Worm (Caenorhabditis elegans) whole organism, young adult: ENCODE measurements around the gene C15H11.11.

Experiments used
- B0035.1 ChIP-seq: sonication (generic microtip); optimal IDR thresholded peaks from 2 replicates; lab custom pipeline; 2016; ENCODE audit warnings: missing genetic modification characterization, mild to moderate bottlenecking, missing compliant biosample characterization, missing genotype, missing genetic modification reagents
- B0261.1 ChIP-seq: sonication (generic microtip); optimal IDR thresholded peaks from 2 replicates; lab custom pipeline; 2016; ENCODE audit warnings: mild to moderate bottlenecking, missing genetic modification characterization, moderate library complexity, missing compliant biosample characterization
- B0336.3 ChIP-seq: fragments of 200-800 bp; sonication (Bioruptor generic); IDR thresholded peaks from 2 replicates; pipeline ENCODE4 v1.3.6; 2022; ENCODE audit warnings: missing genetic modification characterization, missing compliant biosample characterization
- C06A6.2 ChIP-seq: fragments of 200-800 bp; sonication (Bioruptor generic); conservative IDR thresholded peaks from 2 replicates; pipeline ENCODE4 v1.3.6; 2022; ENCODE audit warnings: missing genetic modification characterization, missing compliant biosample characterization
- F49E8.2 ChIP-seq: sonication (generic microtip); optimal IDR thresholded peaks from 3 replicates; lab custom pipeline; 2017; ENCODE audit warnings: missing genetic modification characterization, mild to moderate bottlenecking, missing compliant biosample characterization, antibody characterized with exemption, moderate library complexity; ENCODE audit not compliant: insufficient read depth
- K12H6.12 ChIP-seq: fragments of 200-800 bp; sonication (Bioruptor generic); optimal IDR thresholded peaks from 2 replicates; lab custom pipeline; 2018; ENCODE audit warnings: mild to moderate bottlenecking, missing genetic modification characterization, missing compliant biosample characterization
- T07F8.4 ChIP-seq: sonication (generic microtip); optimal IDR thresholded peaks from 2 replicates; lab custom pipeline; 2016; ENCODE audit warnings: mild to moderate bottlenecking, missing genetic modification characterization, moderate library complexity, missing compliant biosample characterization
- Y53F4B.3 ChIP-seq: fragments of 200-800 bp; sonication (Bioruptor generic); IDR thresholded peaks from 2 replicates; pipeline ENCODE4 v1.3.6; 2022; ENCODE audit warnings: missing genetic modification reagents, missing genetic modification characterization, missing compliant biosample characterization
- Y53G8AR.9 ChIP-seq: fragments of 200-800 bp; sonication (Bioruptor generic); conservative IDR thresholded peaks from 2 replicates; pipeline ENCODE4 v1.3.6; 2022; ENCODE audit warnings: missing genetic modification reagents, missing genetic modification characterization, missing compliant biosample characterization
- aptf-2 ChIP-seq: fragments of 200-800 bp; sonication (Bioruptor generic); conservative IDR thresholded peaks from 2 replicates; pipeline ENCODE4 v1.3.6; 2022; ENCODE audit warnings: missing genetic modification reagents, missing genetic modification characterization, missing compliant biosample characterization
- attf-5 ChIP-seq: fragments of 200-800 bp; sonication (Bioruptor generic); optimal IDR thresholded peaks from 2 replicates; lab custom pipeline; 2018; ENCODE audit warnings: mild to moderate bottlenecking, missing genetic modification characterization, missing compliant biosample characterization
- ccch-3 ChIP-seq: fragments of 200-800 bp; sonication (Bioruptor generic); optimal IDR thresholded peaks from 2 replicates; lab custom pipeline; 2018; ENCODE audit warnings: mild to moderate bottlenecking, missing genetic modification characterization, missing compliant biosample characterization
- ceh-100 ChIP-seq: fragments of 200-800 bp; sonication (Bioruptor generic); IDR thresholded peaks from 2 replicates; pipeline ENCODE4 v1.3.6; 2022; ENCODE audit warnings: missing genetic modification reagents, missing genetic modification characterization, missing compliant biosample characterization
- dpl-1 ChIP-seq: fragments of 150-350 bp; optimal IDR thresholded peaks from 2 replicates; lab custom pipeline; 2014; ENCODE audit warnings: missing biosample characterization, missing genetic modification reagents, missing genetic modification characterization
- ekl-4 ChIP-seq: fragments of 200-800 bp; sonication (Bioruptor generic); IDR thresholded peaks from 2 replicates; pipeline ENCODE4 v1.3.6; 2022; ENCODE audit warnings: missing genetic modification reagents, missing genetic modification characterization, missing compliant biosample characterization
- fkh-3 ChIP-seq: sonication (generic microtip); optimal IDR thresholded peaks from 2 replicates; lab custom pipeline; 2016; ENCODE audit warnings: mild to moderate bottlenecking, missing genetic modification characterization, missing compliant biosample characterization
- hlh-12 ChIP-seq: sonication (generic microtip); optimal IDR thresholded peaks from 2 replicates; lab custom pipeline; 2016; ENCODE audit warnings: missing genetic modification characterization, missing compliant biosample characterization
- hmg-1.2 ChIP-seq: fragments of 200-800 bp; sonication (Bioruptor generic); IDR thresholded peaks from 2 replicates; pipeline ENCODE4 v1.3.6; 2022; ENCODE audit warnings: missing genetic modification reagents, missing genetic modification characterization, missing compliant biosample characterization
- hrde-1 ChIP-seq: sonication (generic microtip); optimal IDR thresholded peaks from 2 replicates; lab custom pipeline; 2016; ENCODE audit warnings: missing genetic modification characterization, mild to moderate bottlenecking, missing compliant biosample characterization, moderate library complexity, missing genotype, missing genetic modification reagents, borderline replicate concordance
- let-526 ChIP-seq: fragments of 200-800 bp; sonication (Bioruptor generic); IDR thresholded peaks from 2 replicates; pipeline ENCODE4 v1.3.6; 2022; ENCODE audit warnings: missing genetic modification reagents, missing genetic modification characterization, missing compliant biosample characterization
- let-607 ChIP-seq, 2 experiments: fragments of 200-800 bp in 1 of 2; sonication (Bioruptor generic) in 1 of 2; sonication (generic microtip) in 1 of 2; optimal IDR thresholded peaks; 2 replicates each; lab custom pipeline; 2016 to 2018; ENCODE audit warnings: mild to moderate bottlenecking in 2 of 2, missing compliant biosample characterization in 2 of 2, missing genetic modification characterization in 2 of 2, moderate library complexity in 2 of 2, missing genotype in 1 of 2
- lin-26 ChIP-seq: fragments of 200-800 bp; sonication (Bioruptor generic); IDR thresholded peaks from 2 replicates; pipeline ENCODE4 v1.3.6; 2022; ENCODE audit warnings: missing genetic modification reagents, missing genetic modification characterization, missing compliant biosample characterization
- lin-40 ChIP-seq: sonication (generic microtip); optimal IDR thresholded peaks from 2 replicates; lab custom pipeline; 2016; ENCODE audit warnings: missing genetic modification characterization, mild to moderate bottlenecking, missing compliant biosample characterization, missing genotype, missing genetic modification reagents
- lin-54 ChIP-seq: fragments of 200-800 bp; sonication (Bioruptor generic); optimal IDR thresholded peaks from 2 replicates; lab custom pipeline; 2018; ENCODE audit warnings: mild to moderate bottlenecking, missing genetic modification characterization, missing compliant biosample characterization
- lsy-27 ChIP-seq: sonication (generic microtip); optimal IDR thresholded peaks from 2 replicates; lab custom pipeline; 2017; ENCODE audit warnings: missing genetic modification characterization, mild to moderate bottlenecking, missing compliant biosample characterization, antibody characterized with exemption, missing genotype, borderline replicate concordance; ENCODE audit not compliant: insufficient read depth
- madf-3 ChIP-seq: fragments of 200-800 bp; sonication (Bioruptor generic); IDR thresholded peaks from 2 replicates; pipeline ENCODE4 v1.3.6; 2022; ENCODE audit warnings: missing genetic modification reagents, missing genetic modification characterization, missing compliant biosample characterization
- mcd-1 ChIP-seq: fragments of 200-800 bp; sonication (Bioruptor generic); IDR thresholded peaks from 2 replicates; pipeline ENCODE4 v1.3.6; 2022; ENCODE audit warnings: missing genetic modification reagents, missing genetic modification characterization, missing compliant biosample characterization
- nhr-120 ChIP-seq: fragments of 200-800 bp; sonication (Bioruptor generic); IDR thresholded peaks from 2 replicates; pipeline ENCODE4 v1.3.6; 2022; ENCODE audit warnings: missing genetic modification characterization, missing compliant biosample characterization
- nhr-27 ChIP-seq: fragments of 200-800 bp; sonication (Bioruptor generic); optimal IDR thresholded peaks from 2 replicates; lab custom pipeline; 2018; ENCODE audit warnings: mild to moderate bottlenecking, missing genetic modification characterization, moderate library complexity, missing compliant biosample characterization
- nhr-90 ChIP-seq: sonication (generic microtip); optimal IDR thresholded peaks from 2 replicates; lab custom pipeline; 2016; ENCODE audit warnings: missing genotype, mild to moderate bottlenecking, missing genetic modification characterization, missing compliant biosample characterization
- rec-8 ChIP-seq, 2 experiments: sonication (generic microtip); optimal IDR thresholded peaks; 2 replicates each; lab custom pipeline; 2016; ENCODE audit warnings: mild to moderate bottlenecking in 2 of 2, missing genetic modification characterization in 2 of 2, missing genetic modification reagents in 2 of 2, missing genotype in 2 of 2, missing biosample characterization in 1 of 2, missing compliant biosample characterization in 1 of 2, moderate library complexity in 1 of 2
- rpc-1 ChIP-seq, 2 experiments: fragments of 150-350 bp in 1 of 2; sonication (generic microtip) in 1 of 2; optimal IDR thresholded peaks; 2 replicates each; lab custom pipeline; 2014 to 2018; ENCODE audit warnings: missing biosample characterization in 1 of 2, missing genetic modification characterization in 1 of 2, missing genetic modification reagents in 1 of 2, missing genotype in 1 of 2
- sdz-38 ChIP-seq: sonication (generic microtip); optimal IDR thresholded peaks from 2 replicates; lab custom pipeline; 2016; ENCODE audit warnings: missing genotype, missing genetic modification characterization, missing compliant biosample characterization
- snpc-3.4 ChIP-seq: sonication (generic microtip); optimal IDR thresholded peaks from 2 replicates; lab custom pipeline; 2017; ENCODE audit warnings: missing genetic modification characterization, mild to moderate bottlenecking, missing compliant biosample characterization, antibody characterized with exemption, moderate library complexity, missing genotype, missing genetic modification reagents
- snpc-4 ChIP-seq, 5 experiments: fragments of 150-350 bp in 1 of 5; sonication (generic microtip) in 4 of 5; optimal IDR thresholded peaks; 2 replicates each; lab custom pipeline; 2014 to 2018; ENCODE audit warnings: missing genetic modification characterization in 5 of 5, missing biosample characterization in 3 of 5, antibody characterized with exemption in 2 of 5, mild to moderate bottlenecking in 2 of 5, missing compliant biosample characterization in 2 of 5, missing genotype in 2 of 5, moderate library complexity in 2 of 5, missing genetic modification reagents in 1 of 5
- tlf-1 ChIP-seq: fragments of 200-800 bp; sonication (Bioruptor generic); optimal IDR thresholded peaks from 2 replicates; lab custom pipeline; 2018; ENCODE audit warnings: mild to moderate bottlenecking, missing genetic modification characterization, missing compliant biosample characterization
- xnd-1 ChIP-seq: sonication (generic microtip); optimal IDR thresholded peaks from 2 replicates; lab custom pipeline; 2016; ENCODE audit warnings: missing genotype, missing genetic modification reagents, missing genetic modification characterization, missing compliant biosample characterization
- zfh-2 ChIP-seq: fragments of 200-800 bp; sonication (Bioruptor generic); conservative IDR thresholded peaks from 2 replicates; pipeline ENCODE4 v1.3.6; 2022; ENCODE audit warnings: missing genetic modification reagents, missing genetic modification characterization, missing compliant biosample characterization
- ztf-28 ChIP-seq: fragments of 200-800 bp; sonication (Bioruptor generic); IDR thresholded peaks from 2 replicates; pipeline ENCODE4 v1.3.6; 2022; ENCODE audit warnings: missing genetic modification reagents, missing genetic modification characterization, missing compliant biosample characterization
- ztf-3 ChIP-seq: fragments of 200-800 bp; sonication (Bioruptor generic); optimal IDR thresholded peaks from 2 replicates; lab custom pipeline; 2018; ENCODE audit warnings: mild to moderate bottlenecking, missing genetic modification characterization, missing compliant biosample characterization

C15H11.11 gene

ce11 chrV:14368272-14369052, 46.8 kb upstream of the C15H11.11 start (continued):
- TF ChIP-seq ceh-100 (GFP tag; lab: Robert Waterston, UW) (no peak), hrde-1 (tag; lab: Kevin White, UChicago) (no peak), Y53G8AR.9 (GFP tag; lab: Robert Waterston, UW) (no peak), snpc-3.4 (no peak), rec-8 (tag; optimal IDR thresholded peaks at IDR 0.05; lab: Kevin White, UChicago) (no peak), hmg-1.2 (GFP tag; lab: Robert Waterston, UW) (peak; percentile 83), K12H6.12 (tag; lab: Kevin White, UChicago) (peak; percentile 62), ztf-3 (no peak), B0261.1 (tag; lab: Kevin White, UChicago) (no peak), aptf-2 (no peak), B0336.3 (GFP tag; lab: Robert Waterston, UW) (no peak)

ce11 chrV:14369412-14369811, 45.9 kb upstream of the C15H11.11 start:
- TF ChIP-seq dpl-1 (no peak), hrde-1 (tag; lab: Kevin White, UChicago) (no peak), fkh-3 (no peak), lsy-27 (tag; lab: Kevin White, UChicago) (no peak), F49E8.2 (tag; lab: Kevin White, UChicago) (no peak), hmg-1.2 (GFP tag; lab: Robert Waterston, UW) (no peak), B0261.1 (tag; lab: Kevin White, UChicago) (no peak), xnd-1 (no peak), tlf-1 (no peak), hlh-12 (tag; lab: Kevin White, UChicago) (no peak), Y53F4B.3 (GFP tag; lab: Robert Waterston, UW) (no peak), nhr-27 (no peak), attf-5 (GFP tag; lab: Kevin White, UChicago) (no peak), lin-40 (tag; lab: Kevin White, UChicago) (no peak), ekl-4 (GFP tag; lab: Robert Waterston, UW) (no peak), let-607 (tag; optimal IDR thresholded peaks at IDR 0.05; lab: Kevin White, UChicago) (no peak), mcd-1 (GFP tag; lab: Robert Waterston, UW) (no peak), B0035.1 (tag; lab: Kevin White, UChicago) (no peak), T07F8.4 (tag; lab: Kevin White, UChicago) (no peak), lin-54 (GFP tag; lab: Kevin White, UChicago) (no peak)

ce11 chrV:14372774-14373173, 42.5 kb upstream of the C15H11.11 start, which contains the start of gene unc-39:
TSS of gene unc-39 (plus strand) at chrV:14373074.
- TF ChIP-seq madf-3 (no peak), let-526 (GFP tag; lab: Robert Waterston, UW) (no peak), rpc-1 (optimal IDR thresholded peaks at IDR 0.05; lab: Kevin White, UChicago) (no peak), rpc-1 (tag; optimal IDR thresholded peaks at IDR 0.05; lab: Kevin White, UChicago) (no peak), ccch-3 (GFP tag; lab: Kevin White, UChicago) (no peak), hrde-1 (tag; lab: Kevin White, UChicago) (no peak), ztf-28 (no peak), nhr-90 (no peak), sdz-38 (tag; lab: Kevin White, UChicago) (no peak), B0035.1 (tag; lab: Kevin White, UChicago) (no peak), snpc-4 (GFP tag; optimal IDR thresholded peaks at IDR 0.05; lab: Kevin White, UChicago) (no peak), snpc-4 (tag; optimal IDR thresholded peaks at IDR 0.05; lab: Kevin White, UChicago) (no peak), C06A6.2 (GFP tag; lab: Robert Waterston, UW) (no peak), lin-26 (no peak), zfh-2 (no peak), fkh-3 (no peak), nhr-120 (no peak), lin-40 (tag; lab: Kevin White, UChicago) (no peak)
